Worm (Caenorhabditis elegans) whole organism, L4/young adult: ENCODE data around the gene msp-58.
A peak's percentile ranks its signal among the peaks of the same experiment; 100 is the strongest.

Source experiments
- W03F9.2 ChIP-seq: fragments of 150-350 bp; optimal IDR thresholded peaks from 2 replicates; lab custom pipeline; 2014; ENCODE audit warnings: missing biosample characterization, missing genetic modification characterization
- dao-5 ChIP-seq: sonication (generic microtip); optimal IDR thresholded peaks from 2 replicates; lab custom pipeline; 2016; ENCODE audit warnings: missing genotype, missing genetic modification characterization, moderate library complexity, missing compliant biosample characterization
- him-1 ChIP-seq: sonication (generic microtip); optimal IDR thresholded peaks from 2 replicates; lab custom pipeline; 2016; ENCODE audit warnings: missing genotype, missing genetic modification reagents, missing genetic modification characterization, missing compliant biosample characterization

ce11 chrIV:5334518-5334917 is 26.1 kb downstream of the msp-58 start:
- TF ChIP-seq W03F9.2 (tag; lab: Kevin White, UChicago) (no peak), dao-5 (tag; lab: Kevin White, UChicago) (peak; percentile 22), him-1 (tag; lab: Kevin White, UChicago) (no peak)
